Fruit fly (Drosophila melanogaster) whole organism, embryonic: ENCODE results near the gene CG31365.

Source experiments
- Antp ChIP-seq: fragments of 200-800 bp; sonication (Bioruptor generic); optimal IDR thresholded peaks from 3 replicates; lab custom pipeline; 2016; ENCODE audit warnings: missing biosample characterization, missing genetic modification characterization
- Atf6 ChIP-seq: fragments of 200-800 bp; sonication (Bioruptor generic); IDR thresholded peaks from 2 replicates; pipeline ENCODE4 v1.3.6; 2022; ENCODE audit warnings: missing biosample characterization, missing genetic modification characterization
- BEAF-32 ChIP-seq: fragments of 200-800 bp; sonication (Bioruptor generic); optimal IDR thresholded peaks from 3 replicates; lab custom pipeline; 2017; ENCODE audit warnings: missing biosample characterization, missing genetic modification characterization, mild to moderate bottlenecking, moderate library complexity, missing genetic modification reagents
- Blimp-1 ChIP-seq: fragments of 200-800 bp; sonication (Bioruptor generic); optimal IDR thresholded peaks from 3 replicates; lab custom pipeline; 2018; ENCODE audit warnings: missing biosample characterization, missing genetic modification characterization, mild to moderate bottlenecking, moderate library complexity, missing genetic modification reagents
- BtbVII ChIP-seq: fragments of 200-800 bp; sonication (Bioruptor generic); optimal IDR thresholded peaks from 3 replicates; lab custom pipeline; 2017; ENCODE audit warnings: missing biosample characterization, mild to moderate bottlenecking, missing genetic modification characterization
- CG10462 ChIP-seq: fragments of 200-800 bp; sonication (Bioruptor generic); optimal IDR thresholded peaks from 2 replicates; lab custom pipeline; 2016; ENCODE audit warnings: missing biosample characterization, missing genetic modification characterization
- CG10979 ChIP-seq: fragments of 200-800 bp; sonication (Bioruptor generic); optimal IDR thresholded peaks from 2 replicates; lab custom pipeline; 2018; ENCODE audit warnings: missing biosample characterization, mild to moderate bottlenecking, missing genetic modification characterization, moderate library complexity
- CG13296 ChIP-seq: fragments of 200-800 bp; sonication (Bioruptor generic); optimal IDR thresholded peaks from 3 replicates; lab custom pipeline; 2018; ENCODE audit warnings: missing biosample characterization, mild to moderate bottlenecking, missing genetic modification characterization
- CG15514 ChIP-seq: fragments of 200-800 bp; sonication (Bioruptor generic); optimal IDR thresholded peaks from 3 replicates; lab custom pipeline; 2017; ENCODE audit warnings: missing biosample characterization, missing genetic modification characterization, mild to moderate bottlenecking, moderate library complexity, missing genetic modification reagents
- CG2116 ChIP-seq: fragments of 200-800 bp; sonication (Bioruptor generic); optimal IDR thresholded peaks from 3 replicates; lab custom pipeline; 2018; ENCODE audit warnings: missing biosample characterization, mild to moderate bottlenecking, missing genetic modification characterization
- CG2120 ChIP-seq: fragments of 200-800 bp; sonication (Bioruptor generic); optimal IDR thresholded peaks from 3 replicates; lab custom pipeline; 2016; ENCODE audit warnings: missing biosample characterization, missing genetic modification characterization
- CG2678 ChIP-seq: fragments of 200-800 bp; sonication (Bioruptor generic); optimal IDR thresholded peaks from 3 replicates; lab custom pipeline; 2019; ENCODE audit warnings: missing biosample characterization, mild to moderate bottlenecking, missing genetic modification characterization, moderate library complexity
- CG30403 ChIP-seq: fragments of 200-800 bp; sonication (Bioruptor generic); optimal IDR thresholded peaks from 3 replicates; lab custom pipeline; 2016; ENCODE audit warnings: missing biosample characterization, missing genetic modification characterization
- CG6813 ChIP-seq: fragments of 200-800 bp; sonication (Bioruptor generic); optimal IDR thresholded peaks from 2 replicates; lab custom pipeline; 2017; ENCODE audit warnings: missing biosample characterization, missing genetic modification characterization, mild to moderate bottlenecking, moderate library complexity, missing genetic modification reagents
- CG9932 ChIP-seq: fragments of 200-800 bp; sonication (Bioruptor generic); IDR thresholded peaks from 2 replicates; pipeline ENCODE4 v1.3.6; 2022; ENCODE audit warnings: missing biosample characterization, missing genetic modification characterization
- Ets65A ChIP-seq: fragments of 200-800 bp; sonication (Bioruptor generic); peaks from one replicate; lab custom pipeline; 2016; ENCODE audit warnings: missing biosample characterization, missing genetic modification characterization
- Fer1 ChIP-seq: fragments of 200-800 bp; sonication (Bioruptor generic); optimal IDR thresholded peaks from 2 replicates; lab custom pipeline; 2017; ENCODE audit warnings: missing biosample characterization, mild to moderate bottlenecking, missing genetic modification characterization
- H2.0 ChIP-seq: fragments of 200-800 bp; sonication (Bioruptor generic); IDR thresholded peaks from 2 replicates; pipeline ENCODE4 v1.3.6; 2022; ENCODE audit warnings: missing biosample characterization, missing genetic modification characterization
- Hand ChIP-seq: fragments of 200-800 bp; sonication (Bioruptor generic); optimal IDR thresholded peaks from 2 replicates; lab custom pipeline; 2017; ENCODE audit warnings: mild to moderate bottlenecking, missing biosample characterization, missing genetic modification reagents, missing genetic modification characterization
- Hey ChIP-seq: fragments of 200-800 bp; sonication (Bioruptor generic); optimal IDR thresholded peaks from 3 replicates; lab custom pipeline; 2018; ENCODE audit warnings: missing biosample characterization, mild to moderate bottlenecking, missing genetic modification characterization
- Meics ChIP-seq: fragments of 200-800 bp; sonication (Bioruptor generic); optimal IDR thresholded peaks from 2 replicates; lab custom pipeline; 2017; ENCODE audit warnings: missing biosample characterization, mild to moderate bottlenecking, missing genetic modification characterization
- Neu2 ChIP-seq: fragments of 200-800 bp; sonication (Bioruptor generic); optimal IDR thresholded peaks from 3 replicates; lab custom pipeline; 2016; ENCODE audit warnings: missing biosample characterization, missing genetic modification characterization, borderline replicate concordance
- Ravus ChIP-seq: fragments of 200-800 bp; sonication (Bioruptor generic); IDR thresholded peaks from 2 replicates; pipeline ENCODE4 v1.3.6; 2022; ENCODE audit warnings: missing biosample characterization, missing genetic modification characterization
- Rx ChIP-seq: fragments of 200-800 bp; sonication (Bioruptor generic); IDR thresholded peaks from 2 replicates; pipeline ENCODE4 v1.3.6; 2022; ENCODE audit warnings: missing biosample characterization, missing genetic modification characterization
- Sin3A ChIP-seq: fragments of >200 bp; optimal IDR thresholded peaks from 2 replicates; lab custom pipeline; 2018
- Vsx1 ChIP-seq: fragments of 200-800 bp; sonication (Bioruptor generic); optimal IDR thresholded peaks from 2 replicates; lab custom pipeline; 2017; ENCODE audit warnings: missing biosample characterization, mild to moderate bottlenecking, missing genetic modification characterization, missing genetic modification reagents
- ac ChIP-seq: fragments of 200-800 bp; sonication (Bioruptor generic); optimal IDR thresholded peaks from 3 replicates; lab custom pipeline; 2017; ENCODE audit warnings: missing biosample characterization, mild to moderate bottlenecking, missing genetic modification characterization
- ash1 ChIP-seq: fragments of 200-800 bp; sonication (Bioruptor generic); optimal IDR thresholded peaks from 2 replicates; lab custom pipeline; 2018; ENCODE audit warnings: missing biosample characterization, mild to moderate bottlenecking, missing genetic modification characterization
- crc ChIP-seq: fragments of 200-800 bp; sonication (Bioruptor generic); optimal IDR thresholded peaks from 2 replicates; lab custom pipeline; 2016; ENCODE audit warnings: missing biosample characterization, missing genetic modification characterization
- dmrt11E ChIP-seq: fragments of 200-800 bp; sonication (Bioruptor generic); optimal IDR thresholded peaks from 3 replicates; lab custom pipeline; 2018; ENCODE audit warnings: missing biosample characterization, mild to moderate bottlenecking, missing genetic modification characterization, moderate library complexity
- dpn ChIP-seq, 2 experiments: fragments of 200-800 bp; sonication (Bioruptor generic); optimal IDR thresholded peaks; 3 replicates each; lab custom pipeline; 2016; ENCODE audit warnings: missing biosample characterization in 2 of 2, missing genetic modification characterization in 2 of 2
- exex ChIP-seq: fragments of 200-800 bp; sonication (Bioruptor generic); optimal IDR thresholded peaks from 4 replicates; lab custom pipeline; 2018; ENCODE audit warnings: missing biosample characterization, mild to moderate bottlenecking, missing genetic modification characterization, moderate library complexity
- fd102C ChIP-seq: fragments of 200-800 bp; sonication (Bioruptor generic); optimal IDR thresholded peaks from 2 replicates; lab custom pipeline; 2018; ENCODE audit warnings: missing biosample characterization, mild to moderate bottlenecking, missing genetic modification characterization, moderate library complexity
- gem ChIP-seq: fragments of 200-800 bp; sonication (Bioruptor generic); optimal IDR thresholded peaks from 2 replicates; lab custom pipeline; 2019; ENCODE audit warnings: missing biosample characterization, mild to moderate bottlenecking, missing genetic modification characterization, moderate library complexity
- grau ChIP-seq: fragments of 200-800 bp; optimal IDR thresholded peaks from 3 replicates; lab custom pipeline; 2019; ENCODE audit warnings: missing biosample characterization, mild to moderate bottlenecking, missing genetic modification characterization, moderate library complexity
- inv ChIP-seq: fragments of 200-800 bp; sonication (Bioruptor generic); IDR thresholded peaks from 2 replicates; pipeline ENCODE4 v1.3.6; 2022; ENCODE audit warnings: missing biosample characterization, missing genetic modification characterization; ENCODE audit not compliant: partially characterized antibody
- lab ChIP-seq: fragments of 200-800 bp; sonication (Bioruptor generic); optimal IDR thresholded peaks from 3 replicates; lab custom pipeline; 2017; ENCODE audit warnings: missing biosample characterization, missing genetic modification characterization, mild to moderate bottlenecking, moderate library complexity, missing genetic modification reagents
- mam ChIP-seq: fragments of 200-800 bp; sonication (Bioruptor generic); optimal IDR thresholded peaks from 3 replicates; lab custom pipeline; 2016; ENCODE audit warnings: missing biosample characterization, missing genetic modification characterization
- nmo ChIP-seq: fragments of 200-800 bp; sonication (Bioruptor generic); optimal IDR thresholded peaks from 2 replicates; lab custom pipeline; 2018; ENCODE audit warnings: missing biosample characterization, mild to moderate bottlenecking, missing genetic modification characterization, moderate library complexity
- pita ChIP-seq: fragments of 200-800 bp; sonication (Bioruptor generic); optimal IDR thresholded peaks from 2 replicates; lab custom pipeline; 2017; ENCODE audit warnings: missing biosample characterization, mild to moderate bottlenecking, missing genetic modification characterization
- pzg ChIP-seq: fragments of 200-800 bp; sonication (Bioruptor generic); optimal IDR thresholded peaks from 3 replicates; lab custom pipeline; 2018; ENCODE audit warnings: missing biosample characterization, mild to moderate bottlenecking, missing genetic modification characterization, moderate library complexity
- ranshi ChIP-seq: fragments of 200-800 bp; sonication (Bioruptor generic); IDR thresholded peaks from 2 replicates; pipeline ENCODE4 v1.3.6; 2022; ENCODE audit warnings: missing biosample characterization, missing genetic modification characterization
- repo ChIP-seq: fragments of 200-800 bp; sonication (Bioruptor generic); optimal IDR thresholded peaks from 2 replicates; lab custom pipeline; 2016; ENCODE audit warnings: missing biosample characterization, missing genetic modification characterization
- sens-2 ChIP-seq: fragments of 200-800 bp; sonication (Bioruptor generic); IDR thresholded peaks from 2 replicates; pipeline ENCODE4 v1.3.6; 2022; ENCODE audit warnings: missing biosample characterization, missing genetic modification characterization
- sisA ChIP-seq: fragments of 200-800 bp; sonication (Bioruptor generic); IDR thresholded peaks from 2 replicates; pipeline ENCODE4 v1.3.6; 2022; ENCODE audit warnings: missing biosample characterization, missing genetic modification characterization
- slou ChIP-seq: fragments of 200-800 bp; sonication (Bioruptor generic); optimal IDR thresholded peaks from 3 replicates; lab custom pipeline; 2016; ENCODE audit warnings: missing biosample characterization, missing genetic modification characterization
- sqz ChIP-seq: fragments of 200-800 bp; sonication (Bioruptor generic); optimal IDR thresholded peaks from 3 replicates; lab custom pipeline; 2018; ENCODE audit warnings: missing biosample characterization, mild to moderate bottlenecking, missing genetic modification characterization
- sug ChIP-seq: fragments of 200-800 bp; optimal IDR thresholded peaks from 2 replicates; lab custom pipeline; 2019; ENCODE audit warnings: missing biosample characterization, mild to moderate bottlenecking, missing genetic modification characterization, moderate library complexity
- wek ChIP-seq: fragments of 200-800 bp; sonication (Bioruptor generic); optimal IDR thresholded peaks from 3 replicates; lab custom pipeline; 2018; ENCODE audit warnings: missing biosample characterization, mild to moderate bottlenecking, missing genetic modification characterization, moderate library complexity

Gene CG31365

DNA sequence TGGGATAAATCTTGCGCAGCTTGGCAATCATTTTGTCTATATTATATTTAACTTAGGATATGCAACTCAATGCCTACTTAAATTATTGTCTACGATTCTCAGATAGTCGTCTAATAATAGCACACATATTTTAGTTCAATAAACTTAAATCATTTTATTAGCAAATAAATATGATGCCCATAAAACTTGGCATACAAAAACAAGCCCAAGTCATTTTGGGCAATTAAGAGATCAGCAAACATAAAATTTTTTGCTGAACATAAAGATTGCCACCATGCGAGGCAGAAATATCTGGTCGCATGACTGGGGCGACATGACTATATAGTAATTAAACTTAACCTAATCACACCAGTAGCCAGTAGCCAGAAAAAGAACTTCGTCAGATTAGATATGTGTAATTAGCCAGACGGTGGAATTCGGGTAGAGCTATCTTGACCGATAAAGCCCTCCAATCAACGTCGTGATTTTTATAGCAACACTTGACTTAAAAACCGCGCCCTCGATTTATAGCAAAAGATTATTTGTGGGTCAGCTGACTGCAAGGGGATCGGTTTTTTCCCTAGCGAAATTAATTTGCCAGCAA is 35.2 kb upstream of the CG31365 start, which contains the start of gene CG13829 (continued):
- TF ChIP-seq Ets65A (GFP tag; lab: Kevin White, UChicago) (peak; percentile 9), CG6813 (peak; percentile 2), H2.0 (GFP tag; lab: Robert Waterston, UW) (no peak), exex (tag; lab: Kevin White, UChicago) (peak; percentile 99), ranshi (no peak), Atf6 (no peak), CG15514 (GFP tag; lab: Kevin White, UChicago) (peak; percentile 7), grau (peak; percentile 7), slou (GFP tag; lab: Kevin White, UChicago) (no peak), Hand (GFP tag; lab: Kevin White, UChicago) (peak; percentile 13), Rx (GFP tag; lab: Robert Waterston, UW) (no peak), gem (tag; lab: Kevin White, UChicago) (peak; percentile 36), CG13296 (peak; percentile 37), lab (peak; percentile 56), Blimp-1 (GFP tag; lab: Kevin White, UChicago) (no peak), Vsx1 (GFP tag; lab: Kevin White, UChicago) (peak; percentile 95), sens-2 (GFP tag; lab: Robert Waterston, UW) (peak; percentile 45; the same call in 1 of the 2 replicates), CG10462 (GFP tag; lab: Kevin White, UChicago) (no peak), inv (no peak), BtbVII (peak; percentile 32), Fer1 (GFP tag; lab: Kevin White, UChicago) (peak; percentile 25), sug (peak; percentile 93), Antp (GFP tag; lab: Kevin White, UChicago) (no peak), Hey (tag; lab: Kevin White, UChicago) (peak; percentile 6), CG2120 (GFP tag; lab: Kevin White, UChicago) (no peak)

DNA sequence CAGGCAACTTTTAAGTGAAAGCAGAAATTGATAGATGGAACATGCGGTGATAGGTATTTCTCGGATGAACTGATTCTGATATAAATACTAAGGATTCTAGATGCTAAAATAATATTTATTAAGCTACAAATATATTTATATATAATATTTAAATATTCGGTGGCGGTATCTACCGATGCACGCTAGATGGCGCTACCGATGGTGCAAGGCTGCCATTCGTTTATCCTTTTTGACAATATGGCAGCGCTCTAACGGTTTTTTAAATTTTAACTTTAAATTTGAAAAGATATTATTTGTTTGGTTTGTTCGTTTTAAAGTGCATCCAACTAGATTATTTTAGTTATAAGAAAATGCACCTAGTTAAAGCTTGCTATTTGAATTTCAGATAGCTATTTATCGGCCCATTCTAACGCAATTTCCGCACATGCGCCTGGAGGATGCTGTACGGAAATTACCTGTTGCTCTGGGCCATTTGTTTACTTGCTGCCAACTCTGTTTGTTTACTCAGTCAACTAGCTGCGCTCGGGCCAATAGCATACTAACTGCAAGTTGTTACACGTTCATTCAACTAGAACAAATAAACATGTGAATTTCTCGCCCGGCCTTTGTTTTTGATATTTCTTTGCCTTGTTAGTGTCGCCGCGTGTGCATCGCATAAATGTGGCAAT is 33.2 kb upstream of the CG31365 start, which contains the start of gene VhaAC39-2:
TSS of gene VhaAC39-2 (minus strand) at position 28 of the 668 bp plus-strand sequence.
- peak; percentile 2 for TF ChIP-seq CG30403 (GFP tag; lab: Kevin White, UChicago)
- peak; percentile 4 for TF ChIP-seq grau
- no peak for TF ChIP-seq Ravus
- TF ChIP-seq crc (GFP tag; lab: Kevin White, UChicago) = no peak
- TF ChIP-seq Meics (GFP tag; lab: Kevin White, UChicago) = peak; percentile 23
- TF ChIP-seq pita = peak; percentile 9
- TF ChIP-seq CG2678 (tag; lab: Kevin White, UChicago) = no peak
- no peak for TF ChIP-seq fd102C
- no peak for TF ChIP-seq ash1
- peak; percentile 52 for TF ChIP-seq CG10979 (tag; lab: Kevin White, UChicago)
- peak; percentile 28 for TF ChIP-seq nmo (GFP tag; lab: Kevin White, UChicago)
- TF ChIP-seq pzg = peak; percentile 14
- TF ChIP-seq Neu2 (GFP tag; lab: Kevin White, UChicago) = no peak
- no peak for TF ChIP-seq repo (GFP tag; lab: Kevin White, UChicago)
- peak; percentile 21 for TF ChIP-seq dmrt11E (tag; lab: Kevin White, UChicago)
- no peak for TF ChIP-seq Sin3A (lab: Kevin White, UChicago)
- peak; percentile 22 for TF ChIP-seq BEAF-32 (GFP tag; lab: Kevin White, UChicago)
- no peak for TF ChIP-seq mam (GFP tag; lab: Kevin White, UChicago)
- TF ChIP-seq wek (GFP tag; lab: Kevin White, UChicago) = no peak
- no peak for TF ChIP-seq ac (GFP tag; lab: Kevin White, UChicago)
- peak; percentile 46; the same call in 1 of the 2 replicates for TF ChIP-seq CG9932 (GFP tag; lab: Robert Waterston, UW)
- TF ChIP-seq CG2116 = peak; percentile 42
- TF ChIP-seq sqz (GFP tag; lab: Kevin White, UChicago) = no peak
- TF ChIP-seq dpn (GFP tag; optimal IDR thresholded peaks at IDR 0.05; lab: Kevin White, UChicago) = peak in 1 of 2 experiments; percentile 15
- peak; percentile 54 for TF ChIP-seq sisA (GFP tag; lab: Robert Waterston, UW)
